Comparison of ENCODE assay signal across 8 worm cellular contexts in the genomic region with DNA sequence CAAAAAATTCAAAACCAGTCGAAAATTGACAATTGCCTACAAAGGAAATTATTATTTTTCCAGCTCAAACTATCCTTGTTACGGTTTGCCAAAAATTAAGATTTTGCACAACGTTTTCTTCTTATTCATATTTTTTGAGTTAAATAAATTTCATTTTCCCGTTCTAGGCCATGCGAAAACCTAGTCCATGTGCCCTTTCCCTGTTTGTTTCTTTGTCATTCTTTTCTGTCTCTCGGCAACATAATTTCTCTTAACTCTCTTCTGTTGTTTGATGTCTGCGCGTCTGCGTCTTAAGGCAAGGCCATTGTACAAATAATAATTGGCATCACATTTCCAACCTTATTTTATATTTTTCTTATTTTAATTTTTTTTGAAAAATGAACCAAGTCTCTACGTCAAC.
A peak's percentile ranks its signal among the peaks of the same experiment; 100 is the strongest.
TF ChIP-seq lines count a peak whose summit lies in the region.

Gene nhr-228 (plus strand): TSS at position 261 of the 400 bp plus-strand sequence.

TF ChIP-seq in whole organism, L1 larva, 84 proteins besides CTCF, POLR2A, EP300 and RAD21 (continues in another document):
- TF ChIP-seq blmp-1 (tag; optimal IDR thresholded peaks at IDR 0.05; lab: Kevin White, UChicago) (peak; percentile 79), alr-1 (tag; optimal IDR thresholded peaks at IDR 0.05; lab: Kevin White, UChicago; ENCODE audit: borderline replicate concordance) (no peak), C04F5.9 (tag; optimal IDR thresholded peaks at IDR 0.05; lab: Kevin White, UChicago) (no peak), ces-1 (GFP tag; optimal IDR thresholded peaks at IDR 0.05; lab: Kevin White, UChicago) (no peak), vab-15 (tag; optimal IDR thresholded peaks at IDR 0.05; lab: Kevin White, UChicago) (no peak), xbp-1 (tag; optimal IDR thresholded peaks at IDR 0.05; lab: Kevin White, UChicago) (peak; percentile 1), mep-1 (tag; optimal IDR thresholded peaks at IDR 0.05; lab: Kevin White, UChicago) (peak; percentile 64), ceh-82 (tag; optimal IDR thresholded peaks at IDR 0.05; lab: Kevin White, UChicago) (peak in 1 of 3 experiments; percentile 50), ceh-90 (tag; optimal IDR thresholded peaks at IDR 0.05; lab: Kevin White, UChicago) (no peak), nhr-11 (tag; optimal IDR thresholded peaks at IDR 0.05; lab: Kevin White, UChicago) (no peak), skn-1 (tag; optimal IDR thresholded peaks at IDR 0.05; lab: Kevin White, UChicago) (peak; percentile 89)

TF ChIP-seq in whole organism, L2 larva, 48 proteins besides CTCF, POLR2A, EP300 and RAD21 (continues in another document):
- TF ChIP-seq alr-1 (tag; optimal IDR thresholded peaks at IDR 0.05; lab: Kevin White, UChicago) (no peak), lin-39 (tag; optimal IDR thresholded peaks at IDR 0.05; lab: Kevin White, UChicago) (no peak), sma-9 (GFP tag; optimal IDR thresholded peaks at IDR 0.05; lab: Kevin White, UChicago) (peak; percentile 45), sma-9 (tag; optimal IDR thresholded peaks at IDR 0.05; lab: Kevin White, UChicago) (no peak), sma-3 (GFP tag; optimal IDR thresholded peaks at IDR 0.05; lab: Kevin White, UChicago) (no peak), sem-4 (tag; optimal IDR thresholded peaks at IDR 0.05; lab: Kevin White, UChicago) (no peak), nhr-25 (tag; optimal IDR thresholded peaks at IDR 0.05; lab: Kevin White, UChicago) (peak; percentile 15), dmd-4 (tag; optimal IDR thresholded peaks at IDR 0.05; lab: Kevin White, UChicago) (no peak), fos-1 (tag; optimal IDR thresholded peaks at IDR 0.05; lab: Kevin White, UChicago) (peak; percentile 74), nhr-21 (tag; optimal IDR thresholded peaks at IDR 0.05; lab: Kevin White, UChicago) (no peak), unc-55 (GFP tag; optimal IDR thresholded peaks at IDR 0.05; lab: Kevin White, UChicago) (peak; percentile 29)

TF ChIP-seq in whole organism, L3 larva, 47 proteins besides CTCF, POLR2A, EP300 and RAD21 (continues in another document):
- no peak for TF ChIP-seq ceh-82 (tag; optimal IDR thresholded peaks at IDR 0.05; lab: Kevin White, UChicago)
- TF ChIP-seq skn-1 (tag; optimal IDR thresholded peaks at IDR 0.05; lab: Kevin White, UChicago), result peak; percentile 84
- TF ChIP-seq snpc-4 (tag; optimal IDR thresholded peaks at IDR 0.05; lab: Kevin White, UChicago), result peak; percentile 17
- TF ChIP-seq eor-1 (tag; optimal IDR thresholded peaks at IDR 0.05; lab: Kevin White, UChicago), result no peak
- no peak for TF ChIP-seq lin-39 (tag; optimal IDR thresholded peaks at IDR 0.05; lab: Kevin White, UChicago)
- peak; percentile 22 for TF ChIP-seq jun-1 (tag; optimal IDR thresholded peaks at IDR 0.05; lab: Kevin White, UChicago)
- TF ChIP-seq nhr-25 (tag; optimal IDR thresholded peaks at IDR 0.05; lab: Kevin White, UChicago), result peak; percentile 38
- peak; percentile 29 for TF ChIP-seq elt-2 (tag; optimal IDR thresholded peaks at IDR 0.05; lab: Kevin White, UChicago)
- peak; percentile 54 for TF ChIP-seq nfya-1 (tag; optimal IDR thresholded peaks at IDR 0.05; lab: Kevin White, UChicago; ENCODE audit: insufficient read depth)
- peak; percentile 91 for TF ChIP-seq pha-4 (tag; optimal IDR thresholded peaks at IDR 0.05; lab: Kevin White, UChicago)
- TF ChIP-seq lin-15B (tag; optimal IDR thresholded peaks at IDR 0.05; lab: Kevin White, UChicago), result peak; percentile 49

TF ChIP-seq in whole organism, L4 larva, 104 proteins besides CTCF, POLR2A, EP300 and RAD21 (continues in another document):
- peak; percentile 21 for TF ChIP-seq nhr-6 (tag; optimal IDR thresholded peaks at IDR 0.05; lab: Kevin White, UChicago)
- TF ChIP-seq ces-1 (GFP tag; optimal IDR thresholded peaks at IDR 0.05; lab: Kevin White, UChicago), result no peak
- TF ChIP-seq hlh-30 (tag; optimal IDR thresholded peaks at IDR 0.05; lab: Kevin White, UChicago; ENCODE audit: insufficient read depth), result peak; percentile 47
- TF ChIP-seq mep-1 (tag; optimal IDR thresholded peaks at IDR 0.05; lab: Kevin White, UChicago), result peak; percentile 62
- TF ChIP-seq daf-16 (GFP tag; optimal IDR thresholded peaks at IDR 0.05; lab: Kevin White, UChicago), result no peak
- peak; percentile 49 for TF ChIP-seq daf-16 (tag; optimal IDR thresholded peaks at IDR 0.05; lab: Kevin White, UChicago)
- TF ChIP-seq vab-7 (GFP tag; IDR thresholded peaks at IDR 0.05; lab: Robert Waterston, UW), result no peak
- TF ChIP-seq F10B5.3 (tag; optimal IDR thresholded peaks at IDR 0.05; lab: Kevin White, UChicago), result no peak
- TF ChIP-seq zfp-3 (GFP tag; conservative IDR thresholded peaks at IDR 0.05; lab: Robert Waterston, UW), result no peak
- no peak for TF ChIP-seq lin-39 (tag; optimal IDR thresholded peaks at IDR 0.05; lab: Kevin White, UChicago)
- TF ChIP-seq madf-5 (GFP tag; IDR thresholded peaks at IDR 0.05; lab: Robert Waterston, UW), result no peak
- no peak for TF ChIP-seq spr-3 (GFP tag; optimal IDR thresholded peaks at IDR 0.05; lab: Kevin White, UChicago)

TF ChIP-seq in whole organism, late embryonic, 69 proteins besides CTCF, POLR2A, EP300 and RAD21 (continues in another document):
- TF ChIP-seq hlh-6 (tag; optimal IDR thresholded peaks at IDR 0.05; lab: Kevin White, UChicago) (no peak), ceh-31 (tag; optimal IDR thresholded peaks at IDR 0.05; lab: Kevin White, UChicago) (peak; percentile 22), pros-1 (tag; optimal IDR thresholded peaks at IDR 0.05; lab: Kevin White, UChicago) (no peak), pha-4 (tag; optimal IDR thresholded peaks at IDR 0.05; lab: Kevin White, UChicago) (no peak), ceh-34 (tag; optimal IDR thresholded peaks at IDR 0.05; lab: Kevin White, UChicago) (peak; percentile 35), C38D4.7 (GFP tag; optimal IDR thresholded peaks at IDR 0.05; lab: Kevin White, UChicago) (no peak), ets-4 (tag; optimal IDR thresholded peaks at IDR 0.05; lab: Kevin White, UChicago) (no peak), zip-5 (tag; optimal IDR thresholded peaks at IDR 0.05; lab: Kevin White, UChicago) (no peak), rnt-1 (tag; optimal IDR thresholded peaks at IDR 0.05; lab: Kevin White, UChicago) (no peak), unc-42 (tag; optimal IDR thresholded peaks at IDR 0.05; lab: Kevin White, UChicago) (peak; percentile 13), madf-2 (tag; optimal IDR thresholded peaks at IDR 0.05; lab: Kevin White, UChicago) (no peak), pax-1 (tag; optimal IDR thresholded peaks at IDR 0.05; lab: Kevin White, UChicago) (peak; percentile 18)

TF ChIP-seq in whole organism, midembryonic, 9 proteins besides CTCF, POLR2A, EP300 and RAD21:
- no peak for TF ChIP-seq tab-1 (GFP tag; IDR thresholded peaks at IDR 0.05; lab: Robert Waterston, UW)
- no peak for TF ChIP-seq med-1 (GFP tag; optimal IDR thresholded peaks at IDR 0.05; lab: Kevin White, UChicago; ENCODE audit: insufficient read depth)
- no peak for TF ChIP-seq ref-1 (GFP tag; conservative IDR thresholded peaks at IDR 0.05; lab: Robert Waterston, UW)
- no peak for TF ChIP-seq ztf-23 (GFP tag; IDR thresholded peaks at IDR 0.05; lab: Robert Waterston, UW)
- TF ChIP-seq T22C8.4 (GFP tag; IDR thresholded peaks at IDR 0.05; lab: Robert Waterston, UW), result no peak
- TF ChIP-seq cog-1 (tag; optimal IDR thresholded peaks at IDR 0.05; lab: Kevin White, UChicago), result peak; percentile 18
- no peak for TF ChIP-seq klf-2 (GFP tag; conservative IDR thresholded peaks at IDR 0.05; lab: Robert Waterston, UW)
- no peak for TF ChIP-seq flt-1 (GFP tag; IDR thresholded peaks at IDR 0.05; lab: Robert Waterston, UW)

TF ChIP-seq in whole organism, mixed stage, embryonic, 35 proteins besides CTCF, POLR2A, EP300 and RAD21 (continues in another document):
- TF ChIP-seq drap-1 (GFP tag; optimal IDR thresholded peaks at IDR 0.05; lab: Kevin White, UChicago) (no peak), blmp-1 (tag; optimal IDR thresholded peaks at IDR 0.05; lab: Kevin White, UChicago) (no peak), nhr-12 (tag; optimal IDR thresholded peaks at IDR 0.05; lab: Kevin White, UChicago) (no peak), ztf-11 (tag; optimal IDR thresholded peaks at IDR 0.05; lab: Kevin White, UChicago) (no peak), elt-1 (tag; optimal IDR thresholded peaks at IDR 0.05; lab: Kevin White, UChicago; ENCODE audit: borderline replicate concordance, insufficient read depth) (no peak), ces-1 (GFP tag; optimal IDR thresholded peaks at IDR 0.05; lab: Kevin White, UChicago) (peak; percentile 43), lin-13 (tag; optimal IDR thresholded peaks at IDR 0.05; lab: Kevin White, UChicago) (no peak), nhr-2 (tag; optimal IDR thresholded peaks at IDR 0.05; lab: Kevin White, UChicago) (no peak), mab-5 (tag; optimal IDR thresholded peaks at IDR 0.05; lab: Kevin White, UChicago) (no peak), M03D4.4 (tag; optimal IDR thresholded peaks at IDR 0.05; lab: Kevin White, UChicago) (no peak), mep-1 (tag; optimal IDR thresholded peaks at IDR 0.05; lab: Kevin White, UChicago) (peak; percentile 40), lin-32 (GFP tag; optimal IDR thresholded peaks at IDR 0.05; lab: Kevin White, UChicago) (no peak), elt-3 (tag; optimal IDR thresholded peaks at IDR 0.05; lab: Kevin White, UChicago) (no peak), tbx-8 (GFP tag; optimal IDR thresholded peaks at IDR 0.05; lab: Kevin White, UChicago) (no peak), pha-4 (tag; optimal IDR thresholded peaks at IDR 0.05; lab: Kevin White, UChicago) (peak; percentile 14)

TF ChIP-seq in whole organism, young adult, 124 proteins besides CTCF, POLR2A, EP300 and RAD21 (continues in another document):
- TF ChIP-seq somi-1 (GFP tag; optimal IDR thresholded peaks at IDR 0.05; lab: Kevin White, UChicago) (no peak), snpc-3.4 (tag; optimal IDR thresholded peaks at IDR 0.05; lab: Kevin White, UChicago) (no peak), hmg-1.2 (GFP tag; IDR thresholded peaks at IDR 0.05; lab: Robert Waterston, UW) (peak; percentile 70; the same call in 1 of the 2 replicates), nhr-80 (tag; optimal IDR thresholded peaks at IDR 0.05; lab: Kevin White, UChicago) (peak; percentile 68), ztf-25 (GFP tag; IDR thresholded peaks at IDR 0.05; lab: Robert Waterston, UW) (no peak), attf-5 (GFP tag; optimal IDR thresholded peaks at IDR 0.05; lab: Kevin White, UChicago) (peak; percentile 66), nhr-120 (GFP tag; IDR thresholded peaks at IDR 0.05; lab: Robert Waterston, UW) (no peak), madf-6 (GFP tag; IDR thresholded peaks at IDR 0.05; lab: Robert Waterston, UW) (no peak), zim-3 (tag; optimal IDR thresholded peaks at IDR 0.05; lab: Kevin White, UChicago) (no peak), repo-1 (tag; optimal IDR thresholded peaks at IDR 0.05; lab: Kevin White, UChicago) (no peak), cebp-1 (GFP tag; IDR thresholded peaks at IDR 0.05; lab: Robert Waterston, UW) (no peak), cebp-1 (tag; optimal IDR thresholded peaks at IDR 0.05; lab: Kevin White, UChicago) (peak; percentile 35), xnd-1 (tag; optimal IDR thresholded peaks at IDR 0.05; lab: Kevin White, UChicago) (no peak), Y53G8AR.9 (GFP tag; conservative IDR thresholded peaks at IDR 0.05; lab: Robert Waterston, UW) (no peak), lsl-1 (GFP tag; optimal IDR thresholded peaks at IDR 0.05; lab: Kevin White, UChicago) (no peak), C06A6.2 (GFP tag; conservative IDR thresholded peaks at IDR 0.05; lab: Robert Waterston, UW) (no peak), ets-4 (GFP tag; optimal IDR thresholded peaks at IDR 0.05; lab: Kevin White, UChicago) (no peak)
